Worm (Caenorhabditis elegans) whole organism, late embryonic: Measurements from ENCODE around the gene tag-307.

Experiments used
- K09A11.1 ChIP-seq: sonication (generic microtip); optimal IDR thresholded peaks from 2 replicates; lab custom pipeline; 2017; ENCODE audit warnings: antibody characterized with exemption, mild to moderate bottlenecking, missing genetic modification characterization, missing compliant biosample characterization; ENCODE audit not compliant: insufficient read depth
- nfya-1 ChIP-seq: sonication (generic microtip); optimal IDR thresholded peaks from 2 replicates; lab custom pipeline; 2017; ENCODE audit warnings: missing genetic modification characterization, mild to moderate bottlenecking, missing compliant biosample characterization, antibody characterized with exemption, moderate library complexity
- pag-3 ChIP-seq: sonication (generic microtip); optimal IDR thresholded peaks from 2 replicates; lab custom pipeline; 2016; ENCODE audit warnings: missing compliant biosample characterization, missing genetic modification characterization, borderline replicate concordance

- no peak for TF ChIP-seq K09A11.1 (tag; lab: Kevin White, UChicago)
- TF ChIP-seq pag-3 (tag; lab: Kevin White, UChicago), result no peak
- TF ChIP-seq nfya-1, result no peak
Measured at ce11 chrIII:7866189-7866588, 9.1 kb upstream of the tag-307 start, which contains the start of gene cup-4.
